Fruit fly (Drosophila melanogaster) Kc167 (cell line): ENCODE results near the gene sesB.

ENCODE experiments used
- Myc ChIP-seq: fragments of >200 bp; optimal IDR thresholded peaks from 2 replicates; lab custom pipeline; 2017; ENCODE audit warnings: missing external identifiers
- Sin3A ChIP-seq: fragments of >200 bp; optimal IDR thresholded peaks from 2 replicates; lab custom pipeline; 2018; ENCODE audit warnings: missing external identifiers
- h ChIP-seq: fragments of >200 bp; optimal IDR thresholded peaks from 3 replicates; lab custom pipeline; 2018; ENCODE audit warnings: missing external identifiers
- insv ChIP-seq: fragments of >200 bp; optimal IDR thresholded peaks from 3 replicates; lab custom pipeline; 2018; ENCODE audit warnings: missing external identifiers
- psq ChIP-seq: fragments of >200 bp; optimal IDR thresholded peaks from 2 replicates; lab custom pipeline; 2017; ENCODE audit warnings: missing external identifiers
- ttk ChIP-seq: sonication (Bioruptor generic); optimal IDR thresholded peaks from 2 replicates; lab custom pipeline; 2017; ENCODE audit warnings: missing external identifiers

sesB gene

dm6 chrX:10738151-10738430, 48.7 kb downstream of the sesB start:
- no peak for TF ChIP-seq Sin3A (lab: Kevin White, UChicago)
- no peak for TF ChIP-seq psq (lab: Kevin White, UChicago)
- TF ChIP-seq h (lab: Kevin White, UChicago), result no peak
- TF ChIP-seq Myc (lab: Kevin White, UChicago), result no peak
- no peak for TF ChIP-seq insv (lab: Kevin White, UChicago)
- TF ChIP-seq ttk, result no peak

dm6 chrX:10737422-10738150, 49.2 kb downstream of the sesB start:
- TF ChIP-seq Sin3A (lab: Kevin White, UChicago) (no peak), psq (lab: Kevin White, UChicago) (no peak), Myc (lab: Kevin White, UChicago) (no peak), ttk (no peak), insv (lab: Kevin White, UChicago) (no peak), h (lab: Kevin White, UChicago) (no peak)

- no peak for TF ChIP-seq psq (lab: Kevin White, UChicago)
- no peak for TF ChIP-seq ttk
- no peak for TF ChIP-seq insv (lab: Kevin White, UChicago)
- TF ChIP-seq h (lab: Kevin White, UChicago), result no peak
- TF ChIP-seq Sin3A (lab: Kevin White, UChicago), result no peak
Observed at dm6 chrX:10735682-10736353, 50.9 kb downstream of the sesB start.

dm6 chrX:10734763-10735681, 51.7 kb downstream of the sesB start:
- TF ChIP-seq psq (lab: Kevin White, UChicago), result no peak
- no peak for TF ChIP-seq h (lab: Kevin White, UChicago)
- no peak for TF ChIP-seq Sin3A (lab: Kevin White, UChicago)
- no peak for TF ChIP-seq ttk
- TF ChIP-seq insv (lab: Kevin White, UChicago), result no peak
- no peak for TF ChIP-seq Myc (lab: Kevin White, UChicago)

dm6 chrX:10732733-10733455, 53.9 kb downstream of the sesB start:
- TF ChIP-seq h (lab: Kevin White, UChicago), result no peak
- no peak for TF ChIP-seq Sin3A (lab: Kevin White, UChicago)
- TF ChIP-seq insv (lab: Kevin White, UChicago), result no peak
- no peak for TF ChIP-seq Myc (lab: Kevin White, UChicago)
- no peak for TF ChIP-seq ttk
- TF ChIP-seq psq (lab: Kevin White, UChicago), result no peak

- TF ChIP-seq insv (lab: Kevin White, UChicago), result no peak
- no peak for TF ChIP-seq Myc (lab: Kevin White, UChicago)
- no peak for TF ChIP-seq ttk
- no peak for TF ChIP-seq h (lab: Kevin White, UChicago)
- no peak for TF ChIP-seq Sin3A (lab: Kevin White, UChicago)
- no peak for TF ChIP-seq psq (lab: Kevin White, UChicago)
Observed at dm6 chrX:10731801-10732200, 55.0 kb downstream of the sesB start.

- TF ChIP-seq Myc (lab: Kevin White, UChicago) (no peak), h (lab: Kevin White, UChicago) (no peak), psq (lab: Kevin White, UChicago) (no peak), Sin3A (lab: Kevin White, UChicago) (no peak), insv (lab: Kevin White, UChicago) (no peak)
Observed at dm6 chrX:10731357-10731756, 55.4 kb downstream of the sesB start.
